Fruit fly (Drosophila melanogaster) whole organism, pupa: ENCODE measurements around the gene Rbp6.

Experiments
- CG10348 ChIP-seq: fragments of 200-800 bp; sonication (Bioruptor generic); IDR thresholded peaks from 2 replicates; pipeline ENCODE4 v1.3.6; 2022; ENCODE audit warnings: missing biosample characterization, missing genetic modification characterization
- CG12605 ChIP-seq: fragments of 200-800 bp; sonication (Bioruptor generic); IDR thresholded peaks from 2 replicates; pipeline ENCODE4 v1.3.6; 2022; ENCODE audit warnings: missing biosample characterization, missing genetic modification characterization
- CG13204 ChIP-seq: fragments of 200-800 bp; sonication (Bioruptor generic); optimal IDR thresholded peaks from 2 replicates; lab custom pipeline; 2018; ENCODE audit warnings: missing biosample characterization, mild to moderate bottlenecking, missing genetic modification characterization, moderate library complexity
- CG14655 ChIP-seq: fragments of 200-800 bp; sonication (Bioruptor generic); optimal IDR thresholded peaks from 3 replicates; lab custom pipeline; 2017; ENCODE audit warnings: mild to moderate bottlenecking, missing biosample characterization, missing genetic modification reagents, missing genetic modification characterization
- CG15710 ChIP-seq: fragments of 200-800 bp; sonication (Bioruptor generic); optimal IDR thresholded peaks from 2 replicates; lab custom pipeline; 2018; ENCODE audit warnings: missing biosample characterization, mild to moderate bottlenecking, missing genetic modification characterization, moderate library complexity
- CG17806 ChIP-seq: fragments of 200-800 bp; sonication (Bioruptor generic); optimal IDR thresholded peaks from 2 replicates; lab custom pipeline; 2018; ENCODE audit warnings: missing biosample characterization, mild to moderate bottlenecking, missing genetic modification characterization, moderate library complexity
- CG32121 ChIP-seq: fragments of 200-800 bp; sonication (Bioruptor generic); IDR thresholded peaks from 2 replicates; pipeline ENCODE4 v1.3.6; 2022; ENCODE audit warnings: missing biosample characterization, missing genetic modification characterization
- CG34367 ChIP-seq: fragments of 200-800 bp; sonication (Bioruptor generic); optimal IDR thresholded peaks from 2 replicates; lab custom pipeline; 2018; ENCODE audit warnings: missing biosample characterization, mild to moderate bottlenecking, missing genetic modification characterization
- CG4496 ChIP-seq: fragments of 200-800 bp; sonication (Bioruptor generic); IDR thresholded peaks from 3 replicates; pipeline ENCODE4 v1.3.6; 2022; ENCODE audit warnings: missing biosample characterization, missing genetic modification characterization
- CG8159 ChIP-seq: fragments of 200-800 bp; sonication (Bioruptor generic); optimal IDR thresholded peaks from 3 replicates; lab custom pipeline; 2018; ENCODE audit warnings: missing biosample characterization, mild to moderate bottlenecking, missing genetic modification characterization, moderate library complexity
- CG8301 ChIP-seq: fragments of 200-800 bp; sonication (Bioruptor generic); optimal IDR thresholded peaks from 2 replicates; lab custom pipeline; 2018; ENCODE audit warnings: missing biosample characterization, mild to moderate bottlenecking, missing genetic modification characterization
- CG9948 ChIP-seq: fragments of 200-800 bp; sonication (Bioruptor generic); optimal IDR thresholded peaks from 2 replicates; lab custom pipeline; 2018; ENCODE audit warnings: missing biosample characterization, mild to moderate bottlenecking, missing genetic modification characterization, moderate library complexity
- D1 ChIP-seq: fragments of 200-800 bp; sonication (Bioruptor generic); optimal IDR thresholded peaks from 2 replicates; lab custom pipeline; 2018; ENCODE audit warnings: missing biosample characterization, mild to moderate bottlenecking, missing genetic modification characterization, moderate library complexity
- EcR ChIP-seq: fragments of 200-800 bp; sonication (Bioruptor generic); optimal IDR thresholded peaks from 3 replicates; lab custom pipeline; 2019; ENCODE audit warnings: missing biosample characterization, missing genetic modification characterization, mild to moderate bottlenecking, moderate library complexity, missing genetic modification reagents
- Ets98B ChIP-seq: fragments of 200-800 bp; sonication (Bioruptor generic); IDR thresholded peaks from 2 replicates; pipeline ENCODE4 v1.3.6; 2022; ENCODE audit warnings: missing biosample characterization, missing genetic modification characterization
- Pif1A ChIP-seq: fragments of 200-800 bp; sonication (Bioruptor generic); optimal IDR thresholded peaks from 3 replicates; lab custom pipeline; 2016; ENCODE audit warnings: missing biosample characterization, missing genetic modification characterization
- Pif1B ChIP-seq: fragments of 200-800 bp; sonication (Bioruptor generic); optimal IDR thresholded peaks from 3 replicates; lab custom pipeline; 2016; ENCODE audit warnings: missing biosample characterization, missing genetic modification characterization
- Snoo ChIP-seq: fragments of 200-800 bp; sonication (Bioruptor generic); optimal IDR thresholded peaks from 3 replicates; lab custom pipeline; 2017; ENCODE audit warnings: missing biosample characterization, mild to moderate bottlenecking, missing genetic modification characterization, inconsistent platforms
- fd96Ca ChIP-seq: fragments of 200-800 bp; sonication (Bioruptor generic); IDR thresholded peaks from 3 replicates; pipeline ENCODE4 v1.3.6; 2022; ENCODE audit warnings: missing biosample characterization, missing genetic modification characterization
- gl ChIP-seq: fragments of 200-800 bp; sonication (Bioruptor generic); optimal IDR thresholded peaks from 2 replicates; lab custom pipeline; 2018; ENCODE audit warnings: missing biosample characterization, mild to moderate bottlenecking, missing genetic modification characterization
- rn ChIP-seq: fragments of 200-800 bp; sonication (Bioruptor generic); IDR thresholded peaks from 2 replicates; pipeline ENCODE4 v1.3.6; 2022; ENCODE audit warnings: missing biosample characterization, missing genetic modification characterization

Rbp6 gene

DNA sequence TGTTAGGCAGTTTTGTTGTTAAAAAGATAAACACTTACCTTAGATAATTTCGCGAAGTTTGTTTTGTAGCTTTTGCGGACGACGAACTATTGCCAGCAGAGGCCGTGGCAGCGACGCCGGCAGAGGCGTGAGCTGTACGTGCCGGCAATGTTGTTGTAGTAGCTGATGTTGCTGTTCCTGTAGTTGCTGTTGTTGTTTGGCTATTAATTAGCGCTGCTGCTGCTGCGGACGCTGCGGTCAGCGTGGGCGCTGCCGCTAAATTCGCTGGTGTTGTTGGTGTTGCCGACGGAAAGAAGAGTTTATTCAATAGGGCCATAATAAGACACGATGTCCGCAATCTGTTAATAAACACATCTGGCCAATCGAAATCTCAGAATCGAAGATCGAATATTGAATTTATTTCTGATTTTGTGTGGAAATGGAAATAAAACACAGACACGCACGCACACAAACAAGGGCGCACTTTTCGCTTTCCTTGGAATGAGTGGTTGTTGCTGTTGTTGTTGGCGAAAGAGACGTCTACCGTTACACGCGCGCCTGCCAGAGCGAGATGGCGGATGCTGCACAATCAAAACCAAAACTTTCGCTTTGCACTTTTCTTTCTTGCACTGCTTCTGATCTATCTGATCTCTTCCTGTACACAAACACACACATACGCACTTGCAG, 226.5 kb downstream of the Rbp6 start:
- TF ChIP-seq gl, result no peak
- TF ChIP-seq CG32121 (GFP tag; lab: Robert Waterston, UW), result 0 out of 2 replicates have a peak, but pooled peaks have one; percentile 10
- peak; percentile 51 for TF ChIP-seq CG14655 (GFP tag; lab: Kevin White, UChicago)
- TF ChIP-seq CG13204, result peak; percentile 61
- TF ChIP-seq fd96Ca (GFP tag; lab: Robert Waterston, UW), result no peak
- peak; percentile 31; the same call in 1 of the 3 replicates for TF ChIP-seq CG4496 (GFP tag; lab: Robert Waterston, UW)
- no peak for TF ChIP-seq CG10348
- no peak for TF ChIP-seq CG15710 (tag; lab: Kevin White, UChicago)
- no peak for TF ChIP-seq D1 (tag; lab: Kevin White, UChicago)
- no peak for TF ChIP-seq EcR (GFP tag; lab: Kevin White, UChicago)
- TF ChIP-seq Snoo, result no peak
- no peak for TF ChIP-seq CG34367 (tag; lab: Kevin White, UChicago)
- no peak for TF ChIP-seq Ets98B
- TF ChIP-seq CG8301 (tag; lab: Kevin White, UChicago), result peak; percentile 37
- no peak for TF ChIP-seq Pif1A (GFP tag; lab: Kevin White, UChicago)
- no peak for TF ChIP-seq CG12605 (GFP tag; lab: Robert Waterston, UW)
- no peak for TF ChIP-seq CG9948 (tag; lab: Kevin White, UChicago)
- TF ChIP-seq Pif1B (GFP tag; lab: Kevin White, UChicago), result no peak
- no peak for TF ChIP-seq CG8159 (tag; lab: Kevin White, UChicago)

DNA sequence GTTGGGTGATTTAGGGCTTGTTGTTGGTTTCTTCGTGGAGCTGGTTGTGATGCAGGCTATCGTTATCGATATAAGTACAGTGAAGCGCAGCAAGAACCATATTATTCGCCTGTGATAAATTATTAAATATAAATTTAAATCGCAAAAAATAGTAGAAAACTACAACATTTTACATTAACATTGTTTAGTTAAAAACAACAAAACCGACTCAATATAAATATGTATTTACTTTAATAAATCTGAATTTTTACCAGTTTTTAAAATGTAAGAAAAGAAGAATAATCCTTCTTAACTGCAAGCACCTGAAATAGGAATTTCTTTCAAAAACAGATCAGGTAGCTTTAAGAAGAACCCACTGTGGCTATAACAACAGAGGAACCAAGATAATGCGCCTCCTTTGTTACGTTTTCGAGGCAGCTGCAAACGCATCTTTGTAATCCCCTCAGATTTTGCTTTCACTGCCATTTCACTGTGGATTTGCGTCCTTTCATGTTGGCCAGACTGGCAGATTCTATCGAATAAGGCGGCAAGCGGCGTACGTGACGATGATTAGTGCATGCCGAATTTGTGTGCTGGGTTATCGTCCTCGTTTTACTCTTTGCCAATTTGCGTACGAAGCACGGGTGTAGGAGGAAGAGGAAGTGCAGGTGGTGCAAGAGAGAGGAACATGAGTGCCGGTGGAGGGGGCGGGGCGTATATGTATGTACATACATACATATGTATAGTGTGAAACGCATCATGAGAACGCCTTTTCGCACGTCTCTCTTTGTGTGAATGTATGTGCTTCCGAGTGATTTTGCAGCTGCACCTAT, 227.3 kb downstream of the Rbp6 start:
- no peak for TF ChIP-seq gl
- TF ChIP-seq CG34367 (tag; lab: Kevin White, UChicago), result no peak
- TF ChIP-seq CG17806, result no peak
- peak; percentile 38 for TF ChIP-seq CG13204
- TF ChIP-seq CG10348, result no peak
- TF ChIP-seq CG12605 (GFP tag; lab: Robert Waterston, UW), result no peak
- peak; percentile 57; the same call in 2 of the 3 replicates for TF ChIP-seq fd96Ca (GFP tag; lab: Robert Waterston, UW)
- TF ChIP-seq EcR (GFP tag; lab: Kevin White, UChicago), result peak; percentile 57
- no peak for TF ChIP-seq Pif1A (GFP tag; lab: Kevin White, UChicago)
- TF ChIP-seq CG14655 (GFP tag; lab: Kevin White, UChicago), result peak; percentile 35
- peak; percentile 50 for TF ChIP-seq Snoo
- peak; percentile 49 for TF ChIP-seq CG8159 (tag; lab: Kevin White, UChicago)
- TF ChIP-seq CG32121 (GFP tag; lab: Robert Waterston, UW), result peak; percentile 56
- TF ChIP-seq D1 (tag; lab: Kevin White, UChicago), result no peak
- TF ChIP-seq CG9948 (tag; lab: Kevin White, UChicago), result peak; percentile 23
- TF ChIP-seq CG15710 (tag; lab: Kevin White, UChicago), result peak; percentile 24

DNA sequence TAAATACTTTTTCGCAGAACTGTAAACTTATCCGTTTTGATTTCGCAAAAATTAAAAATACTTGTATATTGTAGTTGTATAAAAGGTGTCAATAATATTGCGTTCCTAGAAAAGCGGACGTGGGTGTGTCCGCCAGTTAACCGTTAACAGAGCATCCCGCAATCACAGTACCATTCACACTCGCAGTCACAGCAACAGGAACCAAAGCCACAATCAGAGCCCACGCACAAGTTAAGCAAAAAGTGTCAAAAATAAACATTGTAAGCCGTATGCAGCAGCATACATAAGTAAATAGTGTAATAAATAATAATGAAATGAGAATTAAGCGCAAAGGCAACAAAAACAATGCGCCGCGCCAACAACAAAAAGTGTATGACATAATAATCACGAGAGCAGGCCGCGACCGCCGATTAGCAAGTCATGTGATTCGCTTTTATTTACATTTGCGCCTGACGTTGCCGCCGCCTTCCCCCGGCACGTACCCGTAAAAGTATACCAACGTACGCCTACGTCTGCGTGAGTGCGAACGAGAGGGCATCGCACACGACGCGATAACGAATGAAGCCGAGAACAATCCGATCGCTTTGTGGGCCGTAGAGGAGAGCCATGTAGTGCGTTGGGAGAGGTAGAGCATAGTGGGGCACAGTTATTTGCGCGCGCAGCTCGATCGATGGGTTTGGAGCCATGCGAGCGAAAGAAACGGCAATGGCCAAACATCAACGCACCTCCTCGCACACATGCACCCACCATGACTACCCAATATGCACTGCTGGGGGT, 228.1 kb downstream of the Rbp6 start:
- no peak for TF ChIP-seq CG12605 (GFP tag; lab: Robert Waterston, UW)
- TF ChIP-seq fd96Ca (GFP tag; lab: Robert Waterston, UW), result peak; percentile 72; the same call in 2 of the 3 replicates
- TF ChIP-seq Snoo, result no peak
- no peak for TF ChIP-seq CG9948 (tag; lab: Kevin White, UChicago)
- TF ChIP-seq CG4496 (GFP tag; lab: Robert Waterston, UW), result peak; percentile 45; the same call in 1 of the 3 replicates
- no peak for TF ChIP-seq CG17806
- no peak for TF ChIP-seq rn (GFP tag; lab: Robert Waterston, UW)
- TF ChIP-seq Ets98B, result peak; percentile 67
- peak; percentile 44 for TF ChIP-seq gl
- no peak for TF ChIP-seq CG10348
- TF ChIP-seq CG14655 (GFP tag; lab: Kevin White, UChicago), result peak; percentile 27
- no peak for TF ChIP-seq D1 (tag; lab: Kevin White, UChicago)
- peak; percentile 23 for TF ChIP-seq Pif1B (GFP tag; lab: Kevin White, UChicago)
- TF ChIP-seq EcR (GFP tag; lab: Kevin White, UChicago), result peak; percentile 96
- TF ChIP-seq Pif1A (GFP tag; lab: Kevin White, UChicago), result peak; percentile 21
- peak; percentile 98 for TF ChIP-seq CG13204
- TF ChIP-seq CG8159 (tag; lab: Kevin White, UChicago), result peak; percentile 12
- no peak for TF ChIP-seq CG34367 (tag; lab: Kevin White, UChicago)
- TF ChIP-seq CG15710 (tag; lab: Kevin White, UChicago), result no peak
- peak; percentile 79 for TF ChIP-seq CG32121 (GFP tag; lab: Robert Waterston, UW)

DNA sequence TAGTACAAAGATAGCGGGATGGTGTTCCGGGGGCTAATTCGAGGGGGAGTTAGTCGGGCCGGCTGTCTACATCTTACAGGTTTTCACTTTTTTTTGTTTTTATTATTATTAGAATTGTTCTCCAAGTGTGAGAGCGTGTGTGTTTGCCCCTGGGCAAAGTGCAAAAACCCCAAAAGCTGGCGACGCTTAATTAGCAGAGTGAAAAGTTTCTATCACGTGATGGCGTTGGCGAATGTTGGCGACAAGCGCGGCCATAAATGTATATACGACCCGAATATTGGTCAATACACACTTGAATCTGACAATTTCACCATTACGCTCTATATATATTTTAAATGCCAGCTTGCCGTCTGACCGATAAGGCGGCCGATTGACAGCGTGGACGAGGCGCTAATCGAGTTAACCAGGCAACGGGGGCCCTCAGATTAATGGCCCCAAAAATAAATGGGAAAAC, 229.1 kb downstream of the Rbp6 start:
- no peak for TF ChIP-seq CG12605 (GFP tag; lab: Robert Waterston, UW)
- TF ChIP-seq CG32121 (GFP tag; lab: Robert Waterston, UW), result no peak
- no peak for TF ChIP-seq fd96Ca (GFP tag; lab: Robert Waterston, UW)
- no peak for TF ChIP-seq CG8301 (tag; lab: Kevin White, UChicago)
- TF ChIP-seq CG14655 (GFP tag; lab: Kevin White, UChicago), result no peak
- TF ChIP-seq CG4496 (GFP tag; lab: Robert Waterston, UW), result no peak
- TF ChIP-seq gl, result no peak
- TF ChIP-seq Ets98B, result no peak
- TF ChIP-seq CG13204, result no peak
- TF ChIP-seq CG8159 (tag; lab: Kevin White, UChicago), result no peak
- TF ChIP-seq rn (GFP tag; lab: Robert Waterston, UW), result no peak
